Fruit fly (Drosophila melanogaster) whole organism, pupa: ENCODE results near the gene CG15373.

Experiments used
- CG15710 ChIP-seq: fragments of 200-800 bp; sonication (Bioruptor generic); optimal IDR thresholded peaks from 2 replicates; lab custom pipeline; 2018; ENCODE audit warnings: missing biosample characterization, mild to moderate bottlenecking, missing genetic modification characterization, moderate library complexity
- CG17806 ChIP-seq: fragments of 200-800 bp; sonication (Bioruptor generic); optimal IDR thresholded peaks from 2 replicates; lab custom pipeline; 2018; ENCODE audit warnings: missing biosample characterization, mild to moderate bottlenecking, missing genetic modification characterization, moderate library complexity
- CG32121 ChIP-seq: fragments of 200-800 bp; sonication (Bioruptor generic); IDR thresholded peaks from 2 replicates; pipeline ENCODE4 v1.3.6; 2022; ENCODE audit warnings: missing biosample characterization, missing genetic modification characterization
- CG34367 ChIP-seq: fragments of 200-800 bp; sonication (Bioruptor generic); optimal IDR thresholded peaks from 2 replicates; lab custom pipeline; 2018; ENCODE audit warnings: missing biosample characterization, mild to moderate bottlenecking, missing genetic modification characterization
- CG4496 ChIP-seq: fragments of 200-800 bp; sonication (Bioruptor generic); IDR thresholded peaks from 3 replicates; pipeline ENCODE4 v1.3.6; 2022; ENCODE audit warnings: missing biosample characterization, missing genetic modification characterization
- CG8301 ChIP-seq: fragments of 200-800 bp; sonication (Bioruptor generic); optimal IDR thresholded peaks from 2 replicates; lab custom pipeline; 2018; ENCODE audit warnings: missing biosample characterization, mild to moderate bottlenecking, missing genetic modification characterization
- CG9948 ChIP-seq: fragments of 200-800 bp; sonication (Bioruptor generic); optimal IDR thresholded peaks from 2 replicates; lab custom pipeline; 2018; ENCODE audit warnings: missing biosample characterization, mild to moderate bottlenecking, missing genetic modification characterization, moderate library complexity
- EcR ChIP-seq: fragments of 200-800 bp; sonication (Bioruptor generic); optimal IDR thresholded peaks from 3 replicates; lab custom pipeline; 2019; ENCODE audit warnings: missing biosample characterization, missing genetic modification characterization, mild to moderate bottlenecking, moderate library complexity, missing genetic modification reagents
- Pif1A ChIP-seq: fragments of 200-800 bp; sonication (Bioruptor generic); optimal IDR thresholded peaks from 3 replicates; lab custom pipeline; 2016; ENCODE audit warnings: missing biosample characterization, missing genetic modification characterization
- Pif1B ChIP-seq: fragments of 200-800 bp; sonication (Bioruptor generic); optimal IDR thresholded peaks from 3 replicates; lab custom pipeline; 2016; ENCODE audit warnings: missing biosample characterization, missing genetic modification characterization
- Snoo ChIP-seq: fragments of 200-800 bp; sonication (Bioruptor generic); optimal IDR thresholded peaks from 3 replicates; lab custom pipeline; 2017; ENCODE audit warnings: missing biosample characterization, mild to moderate bottlenecking, missing genetic modification characterization, inconsistent platforms
- rn ChIP-seq: fragments of 200-800 bp; sonication (Bioruptor generic); IDR thresholded peaks from 2 replicates; pipeline ENCODE4 v1.3.6; 2022; ENCODE audit warnings: missing biosample characterization, missing genetic modification characterization

dm6 chrX:18003772-18004569 lies 39.8 kb upstream of the CG15373 start:
- no peak for TF ChIP-seq CG17806 (tag; lab: Kevin White, UChicago)
- no peak for TF ChIP-seq EcR (GFP tag; lab: Kevin White, UChicago)
- no peak for TF ChIP-seq CG4496 (GFP tag; lab: Robert Waterston, UW)
- TF ChIP-seq CG8301 (tag; lab: Kevin White, UChicago), result no peak
- TF ChIP-seq rn (GFP tag; lab: Robert Waterston, UW), result no peak
- TF ChIP-seq CG34367 (tag; lab: Kevin White, UChicago), result no peak
- TF ChIP-seq Pif1B, result no peak
- TF ChIP-seq Snoo, result no peak
- TF ChIP-seq CG15710 (tag; lab: Kevin White, UChicago), result no peak
- no peak for TF ChIP-seq Pif1A (GFP tag; lab: Kevin White, UChicago)
- TF ChIP-seq CG32121 (GFP tag; lab: Robert Waterston, UW), result no peak
- no peak for TF ChIP-seq CG9948 (tag; lab: Kevin White, UChicago)
